Worm (Caenorhabditis elegans) whole organism, L1 larva: ENCODE results near the gene K09D9.9.

Experiments
- C04F5.9 ChIP-seq: sonication (generic microtip); optimal IDR thresholded peaks from 2 replicates; lab custom pipeline; 2016; ENCODE audit warnings: missing genetic modification characterization, missing compliant biosample characterization
- C16A3.4 ChIP-seq: fragments of 150-350 bp; optimal IDR thresholded peaks from 2 replicates; lab custom pipeline; 2014; ENCODE audit warnings: missing biosample characterization, missing genetic modification characterization
- C34B4.2 ChIP-seq: sonication (generic microtip); optimal IDR thresholded peaks from 2 replicates; lab custom pipeline; 2017; ENCODE audit warnings: mild to moderate bottlenecking, missing genetic modification characterization, missing compliant biosample characterization
- Y116A8C.19 ChIP-seq: sonication (generic microtip); optimal IDR thresholded peaks from 2 replicates; lab custom pipeline; 2016; ENCODE audit warnings: missing compliant biosample characterization, missing genetic modification characterization, borderline replicate concordance
- alr-1 ChIP-seq: fragments of 200-800 bp; sonication (Bioruptor generic); optimal IDR thresholded peaks from 2 replicates; lab custom pipeline; 2018; ENCODE audit warnings: borderline replicate concordance, mild to moderate bottlenecking, missing genetic modification characterization, missing compliant biosample characterization
- blmp-1 ChIP-seq: fragments of 150-350 bp; optimal IDR thresholded peaks from 2 replicates; lab custom pipeline; 2014; ENCODE audit warnings: missing biosample characterization, missing genetic modification characterization
- ceh-88 ChIP-seq: fragments of 200-800 bp; sonication (Bioruptor generic); IDR thresholded peaks from 2 replicates; pipeline ENCODE4 v1.3.6; 2022; ENCODE audit warnings: missing genetic modification characterization, missing compliant biosample characterization
- dpl-1 ChIP-seq, 3 experiments: fragments of 150-350 bp in 2 of 3; sonication (generic microtip) in 1 of 3; optimal IDR thresholded peaks; 2 replicates each; lab custom pipeline; 2014 to 2017; ENCODE audit warnings: missing biosample characterization in 3 of 3, missing genetic modification characterization in 3 of 3, missing genetic modification reagents in 3 of 3
- elt-3 ChIP-seq, 6 experiments: fragments of 150-350 bp in 1 of 6; sonication (generic microtip); optimal IDR thresholded peaks; 2 replicates each; lab custom pipeline; 2017 to 2018; ENCODE audit warnings: missing biosample characterization in 6 of 6, missing genetic modification characterization in 6 of 6, inconsistent platforms in 1 of 6
- ets-5 ChIP-seq: fragments of 200-800 bp; sonication (Bioruptor generic); IDR thresholded peaks from 2 replicates; pipeline ENCODE4 v1.3.6; 2022; ENCODE audit warnings: missing genetic modification characterization, missing compliant biosample characterization
- fkh-10 ChIP-seq: sonication (generic microtip); optimal IDR thresholded peaks from 2 replicates; lab custom pipeline; 2017; ENCODE audit warnings: missing biosample characterization, missing genetic modification reagents, missing genetic modification characterization
- fos-1 ChIP-seq: fragments of 150-350 bp; optimal IDR thresholded peaks from 2 replicates; lab custom pipeline; 2014; ENCODE audit warnings: missing biosample characterization, missing genetic modification characterization
- hlh-4 ChIP-seq: sonication (generic microtip); optimal IDR thresholded peaks from 2 replicates; lab custom pipeline; 2016; ENCODE audit warnings: mild to moderate bottlenecking, missing genetic modification characterization, missing compliant biosample characterization
- isw-1 ChIP-seq: fragments of 200-800 bp; sonication (Bioruptor generic); IDR thresholded peaks from 2 replicates; pipeline ENCODE4 v1.3.6; 2022; ENCODE audit warnings: missing genetic modification characterization, missing compliant biosample characterization
- jun-1 ChIP-seq: fragments of 150-350 bp; optimal IDR thresholded peaks from 2 replicates; lab custom pipeline; 2014; ENCODE audit warnings: missing biosample characterization, missing genetic modification reagents, missing genetic modification characterization
- lin-13 ChIP-seq: fragments of 150-350 bp; optimal IDR thresholded peaks from 2 replicates; lab custom pipeline; 2014; ENCODE audit warnings: missing biosample characterization, missing genetic modification reagents, missing genetic modification characterization
- lin-14 ChIP-seq: fragments of 200-800 bp; sonication (Bioruptor generic); optimal IDR thresholded peaks from 2 replicates; lab custom pipeline; 2018; ENCODE audit warnings: mild to moderate bottlenecking, missing genetic modification characterization, moderate library complexity, missing compliant biosample characterization
- lin-15B ChIP-seq: fragments of 150-350 bp; sonication (generic microtip); optimal IDR thresholded peaks from 3 replicates; lab custom pipeline; 2014; ENCODE audit warnings: missing biosample characterization, missing genetic modification characterization
- lin-35 ChIP-seq, 2 experiments: fragments of 150-350 bp; optimal IDR thresholded peaks; 2 replicates each; lab custom pipeline; 2014; ENCODE audit warnings: missing biosample characterization in 2 of 2, missing genetic modification characterization in 2 of 2, missing genetic modification reagents in 2 of 2
- lsy-2 ChIP-seq, 2 experiments: fragments of 150-350 bp; optimal IDR thresholded peaks; 2 replicates each; lab custom pipeline; 2014; ENCODE audit warnings: missing biosample characterization in 2 of 2, missing genetic modification characterization in 2 of 2
- mdl-1 ChIP-seq, 2 experiments: fragments of 150-350 bp; optimal IDR thresholded peaks; 2 replicates each; lab custom pipeline; 2014 to 2017; ENCODE audit warnings: missing biosample characterization in 2 of 2, missing genetic modification characterization in 2 of 2, inconsistent platforms in 1 of 2
- mef-2 ChIP-seq: fragments of 150-350 bp; optimal IDR thresholded peaks from 2 replicates; lab custom pipeline; 2014; ENCODE audit warnings: missing biosample characterization, missing genetic modification characterization
- mep-1 ChIP-seq: fragments of 150-350 bp; optimal IDR thresholded peaks from 2 replicates; lab custom pipeline; 2014; ENCODE audit warnings: missing biosample characterization, missing genetic modification characterization
- nhr-19 ChIP-seq: fragments of 200-800 bp; sonication (Bioruptor generic); conservative IDR thresholded peaks from 2 replicates; pipeline ENCODE4 v1.3.6; 2022; ENCODE audit warnings: missing genetic modification characterization, missing compliant biosample characterization
- nhr-20 ChIP-seq: sonication (generic microtip); optimal IDR thresholded peaks from 2 replicates; lab custom pipeline; 2016; ENCODE audit warnings: mild to moderate bottlenecking, missing genetic modification characterization, missing compliant biosample characterization
- nhr-237 ChIP-seq: fragments of 150-350 bp; optimal IDR thresholded peaks from 2 replicates; lab custom pipeline; 2014; ENCODE audit warnings: missing biosample characterization, missing genetic modification characterization
- nhr-47 ChIP-seq: sonication (generic microtip); optimal IDR thresholded peaks from 2 replicates; lab custom pipeline; 2016; ENCODE audit warnings: mild to moderate bottlenecking, missing genetic modification characterization, moderate library complexity, missing compliant biosample characterization
- nhr-71 ChIP-seq: sonication (generic microtip); optimal IDR thresholded peaks from 2 replicates; lab custom pipeline; 2016; ENCODE audit warnings: mild to moderate bottlenecking, missing genetic modification characterization, moderate library complexity, missing compliant biosample characterization
- nhr-76 ChIP-seq: sonication (generic microtip); optimal IDR thresholded peaks from 2 replicates; lab custom pipeline; 2017; ENCODE audit warnings: missing biosample characterization, missing genetic modification characterization
- nhr-84 ChIP-seq: sonication (generic microtip); optimal IDR thresholded peaks from 2 replicates; lab custom pipeline; 2017; ENCODE audit warnings: missing biosample characterization, missing genetic modification characterization
- nhr-85 ChIP-seq: sonication (generic microtip); peaks from one replicate; lab custom pipeline; 2016; ENCODE audit warnings: missing genetic modification characterization, inconsistent platforms, missing compliant biosample characterization
- nhr-90 ChIP-seq: sonication (generic microtip); optimal IDR thresholded peaks from 2 replicates; lab custom pipeline; 2016; ENCODE audit warnings: mild to moderate bottlenecking, missing genetic modification characterization, missing compliant biosample characterization; ENCODE audit not compliant: poor library complexity
- pax-3 ChIP-seq: fragments of 200-800 bp; sonication (Bioruptor generic); optimal IDR thresholded peaks from 2 replicates; lab custom pipeline; 2018; ENCODE audit warnings: mild to moderate bottlenecking, missing genetic modification characterization, moderate library complexity, missing compliant biosample characterization
- pqm-1 ChIP-seq: sonication (generic microtip); optimal IDR thresholded peaks from 3 replicates; lab custom pipeline; 2017; ENCODE audit warnings: missing biosample characterization, missing genetic modification characterization
- skn-1 ChIP-seq: fragments of 150-350 bp; optimal IDR thresholded peaks from 2 replicates; lab custom pipeline; 2014; ENCODE audit warnings: missing biosample characterization, missing genetic modification characterization
- snu-23 ChIP-seq: sonication (generic microtip); optimal IDR thresholded peaks from 2 replicates; lab custom pipeline; 2016; ENCODE audit warnings: missing genetic modification characterization, missing compliant biosample characterization
- sox-4 ChIP-seq: sonication (generic microtip); optimal IDR thresholded peaks from 2 replicates; lab custom pipeline; 2016; ENCODE audit warnings: missing genetic modification characterization, missing compliant biosample characterization
- sptf-1 ChIP-seq: fragments of 150-350 bp; optimal IDR thresholded peaks from 2 replicates; lab custom pipeline; 2014; ENCODE audit warnings: missing biosample characterization, missing genetic modification characterization
- tbx-2 ChIP-seq: sonication (generic microtip); optimal IDR thresholded peaks from 2 replicates; lab custom pipeline; 2016; ENCODE audit warnings: missing genetic modification characterization, missing compliant biosample characterization
- tlp-1 ChIP-seq: fragments of 150-350 bp; optimal IDR thresholded peaks from 2 replicates; lab custom pipeline; 2014; ENCODE audit warnings: missing biosample characterization, missing genetic modification characterization
- unc-86 ChIP-seq: sonication (generic microtip); optimal IDR thresholded peaks from 2 replicates; lab custom pipeline; 2016; ENCODE audit warnings: missing genetic modification characterization, missing compliant biosample characterization
- vab-15 ChIP-seq: sonication (generic microtip); optimal IDR thresholded peaks from 2 replicates; lab custom pipeline; 2017; ENCODE audit warnings: missing genotype, mild to moderate bottlenecking, missing genetic modification characterization, missing compliant biosample characterization
- xbp-1 ChIP-seq: sonication (generic microtip); optimal IDR thresholded peaks from 2 replicates; lab custom pipeline; 2016; ENCODE audit warnings: missing genetic modification characterization, missing compliant biosample characterization
- zag-1 ChIP-seq: fragments of 150-350 bp; optimal IDR thresholded peaks from 2 replicates; lab custom pipeline; 2014; ENCODE audit warnings: missing biosample characterization, missing genetic modification characterization
- zip-4 ChIP-seq: fragments of 200-800 bp; sonication (Bioruptor generic); optimal IDR thresholded peaks from 2 replicates; lab custom pipeline; 2018; ENCODE audit warnings: mild to moderate bottlenecking, missing genetic modification characterization, moderate library complexity, missing compliant biosample characterization
- ztf-11 ChIP-seq, 2 experiments: sonication (generic microtip); optimal IDR thresholded peaks; 2 replicates each; lab custom pipeline; 2016 to 2017; ENCODE audit warnings: missing genetic modification characterization in 2 of 2, missing biosample characterization in 1 of 2, missing compliant biosample characterization in 1 of 2
- ztf-4 ChIP-seq: fragments of 150-350 bp; optimal IDR thresholded peaks from 2 replicates; lab custom pipeline; 2014; ENCODE audit warnings: missing biosample characterization, missing genetic modification characterization

Gene K09D9.9

DNA sequence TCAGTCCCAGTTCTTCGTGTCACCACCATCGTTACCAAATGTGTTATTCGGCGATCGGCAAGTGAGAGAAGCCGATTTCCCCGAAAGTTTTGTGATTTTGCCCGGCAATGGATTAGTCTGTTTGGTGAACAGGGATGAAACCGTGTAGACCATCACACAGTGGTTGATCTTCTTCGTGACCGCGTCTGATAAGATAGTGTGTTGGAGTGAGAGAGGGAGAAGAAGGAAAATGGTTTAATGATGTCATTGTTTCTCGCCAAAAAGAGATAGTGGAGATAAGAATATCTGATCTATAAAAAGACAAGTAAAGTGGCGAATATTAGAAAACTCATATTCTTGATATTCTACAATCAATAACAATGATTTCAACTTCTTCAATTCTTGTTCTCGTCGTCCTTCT lies 14.1 kb downstream of the K09D9.9 start, which contains the start of gene nlp-31:
TSS of gene nlp-31 (plus strand) at position 237 of the 400 bp plus-strand sequence.
- TF ChIP-seq fos-1 (tag; lab: Kevin White, UChicago) (no peak), nhr-90 (tag; lab: Kevin White, UChicago) (peak; percentile 29), nhr-47 (no peak), mdl-1 (tag; optimal IDR thresholded peaks at IDR 0.05; lab: Kevin White, UChicago) (peak in 1 of 2 experiments; percentile 41), pax-3 (no peak), lin-15B (tag; lab: Kevin White, UChicago) (no peak), dpl-1 (GFP tag; optimal IDR thresholded peaks at IDR 0.05; lab: Kevin White, UChicago) (no peak), ceh-88 (GFP tag; lab: Robert Waterston, UW) (no peak), snu-23 (GFP tag; lab: Kevin White, UChicago) (peak; percentile 27), ztf-11 (tag; optimal IDR thresholded peaks at IDR 0.05; lab: Kevin White, UChicago) (no peak), xbp-1 (no peak), nhr-71 (tag; lab: Kevin White, UChicago) (peak; percentile 80), jun-1 (tag; lab: Kevin White, UChicago) (peak; percentile 23), Y116A8C.19 (tag; lab: Kevin White, UChicago) (no peak), ets-5 (GFP tag; lab: Robert Waterston, UW) (no peak), skn-1 (tag; lab: Kevin White, UChicago) (no peak), C16A3.4 (no peak), zip-4 (no peak), pqm-1 (tag; lab: Kevin White, UChicago) (no peak), C04F5.9 (tag; lab: Kevin White, UChicago) (no peak), fkh-10 (GFP tag; lab: Kevin White, UChicago) (no peak), nhr-85 (peak; percentile 97), ztf-4 (tag; lab: Kevin White, UChicago) (peak; percentile 27), tlp-1 (no peak), C34B4.2 (tag; lab: Kevin White, UChicago) (no peak), nhr-237 (tag; lab: Kevin White, UChicago) (peak; percentile 12), lin-13 (GFP tag; lab: Kevin White, UChicago) (no peak), alr-1 (tag; lab: Kevin White, UChicago) (no peak), vab-15 (tag; lab: Kevin White, UChicago) (no peak), hlh-4 (tag; lab: Kevin White, UChicago) (no peak), nhr-76 (no peak), lin-14 (peak; percentile 73), blmp-1 (tag; lab: Kevin White, UChicago) (peak; percentile 89), nhr-84 (no peak), sox-4 (tag; lab: Kevin White, UChicago) (no peak), nhr-19 (0 out of 2 replicates have a peak, but pooled peaks have one; percentile 29), zag-1 (tag; lab: Kevin White, UChicago) (no peak), lin-35 (GFP tag; optimal IDR thresholded peaks at IDR 0.05; lab: Kevin White, UChicago) (peak in 1 of 2 experiments; percentile 43), lsy-2 (tag; optimal IDR thresholded peaks at IDR 0.05; lab: Kevin White, UChicago) (peak in 1 of 2 experiments; percentile 21), isw-1 (GFP tag; lab: Robert Waterston, UW) (no peak), sptf-1 (tag; lab: Kevin White, UChicago) (no peak), tbx-2 (tag; lab: Kevin White, UChicago) (peak; percentile 27), unc-86 (no peak), mef-2 (tag; lab: Kevin White, UChicago) (no peak), elt-3 (tag; optimal IDR thresholded peaks at IDR 0.05; lab: Kevin White, UChicago) (peak; percentile 64 to 97 (median 96)), mep-1 (tag; lab: Kevin White, UChicago) (peak; percentile 10), nhr-20 (tag; lab: Kevin White, UChicago) (peak; percentile 88)
- TF ChIP-seq, all 84 proteins: peak for 17
